Worm (Caenorhabditis elegans) whole organism, mixed stage, embryonic: ENCODE results near the gene C08F8.9.

Source experiments
- elt-3 ChIP-seq: fragments of 150-350 bp; optimal IDR thresholded peaks from 2 replicates; lab custom pipeline; 2014; ENCODE audit warnings: missing biosample characterization, missing genetic modification characterization
- flh-1 ChIP-seq: fragments of 200-800 bp; sonication (Bioruptor generic); optimal IDR thresholded peaks from 2 replicates; lab custom pipeline; 2018; ENCODE audit warnings: mild to moderate bottlenecking, missing genetic modification characterization, moderate library complexity, missing compliant biosample characterization
- mab-5 ChIP-seq: fragments of 150-350 bp; optimal IDR thresholded peaks from 2 replicates; lab custom pipeline; 2014; ENCODE audit warnings: missing biosample characterization, missing genetic modification characterization
- nhr-237 ChIP-seq: fragments of 150-350 bp; optimal IDR thresholded peaks from 2 replicates; lab custom pipeline; 2014; ENCODE audit warnings: missing biosample characterization, missing genetic modification characterization
- nhr-28 ChIP-seq: fragments of 150-350 bp; optimal IDR thresholded peaks from 2 replicates; lab custom pipeline; 2014; ENCODE audit warnings: missing biosample characterization, missing genetic modification characterization
- pha-4 ChIP-seq: fragments of 150-350 bp; optimal IDR thresholded peaks from 2 replicates; lab custom pipeline; 2018; ENCODE audit warnings: missing biosample characterization, missing genetic modification reagents, missing genetic modification characterization
- unc-120 ChIP-seq: sonication (generic microtip); optimal IDR thresholded peaks from 2 replicates; lab custom pipeline; 2017; ENCODE audit warnings: missing genetic modification characterization, missing compliant biosample characterization; ENCODE audit not compliant: poor library complexity, severe bottlenecking
- unc-39 ChIP-seq: fragments of 150-350 bp; optimal IDR thresholded peaks from 2 replicates; lab custom pipeline; 2014; ENCODE audit warnings: missing biosample characterization, missing genetic modification characterization
- zip-8 ChIP-seq: fragments of 150-350 bp; optimal IDR thresholded peaks from 2 replicates; lab custom pipeline; 2014; ENCODE audit warnings: missing biosample characterization, missing genetic modification characterization

ce11 chrIV:11210781-11211256 is 32.4 kb upstream of the C08F8.9 start, which contains the start of gene adk-1:
- TF ChIP-seq zip-8 (no peak), unc-120 (tag; lab: Kevin White, UChicago) (no peak), nhr-237 (tag; lab: Kevin White, UChicago) (no peak), unc-39 (no peak), flh-1 (GFP tag; lab: Kevin White, UChicago) (no peak), elt-3 (tag; lab: Kevin White, UChicago) (no peak), mab-5 (tag; lab: Kevin White, UChicago) (no peak), nhr-28 (tag; lab: Kevin White, UChicago) (no peak), pha-4 (no peak)
